Worm (Caenorhabditis elegans): Measurements from ENCODE around the gene col-73.

DNA sequence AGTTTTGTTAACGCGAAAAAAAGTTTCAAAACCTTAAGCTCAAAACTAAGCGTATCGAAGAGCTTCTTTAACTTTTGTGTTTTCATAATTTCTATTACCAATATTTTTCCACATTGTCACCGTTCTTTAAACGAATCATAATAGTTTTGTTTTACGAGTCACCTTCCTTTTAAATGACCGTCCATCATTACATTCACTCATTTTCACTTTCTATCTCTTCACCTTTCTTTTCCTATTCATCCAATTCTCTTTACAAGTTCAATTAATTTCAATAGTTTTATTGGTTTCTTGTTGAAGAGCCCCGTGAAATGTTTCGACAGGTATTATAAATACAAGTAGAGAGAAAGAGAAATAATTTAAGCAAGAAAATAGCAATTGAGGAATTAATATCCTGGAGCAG is 1.1 kb downstream of the col-73 start:
- TF ChIP-seq fkh-10 (GFP tag; optimal IDR thresholded peaks at IDR 0.05) (no peak), tbx-2 (tag; optimal IDR thresholded peaks at IDR 0.05) (no peak)
